Worm (Caenorhabditis elegans) whole organism, L3 larva: ENCODE data around the gene F08F8.11.
A peak's percentile ranks its signal among the peaks of the same experiment; 100 is the strongest.

Experiments used
- ama-1 ChIP-seq: fragments of 150-350 bp; optimal IDR thresholded peaks from 2 replicates; lab custom pipeline; 2018
- elt-2 ChIP-seq: sonication (generic microtip); optimal IDR thresholded peaks from 2 replicates; lab custom pipeline; 2016; ENCODE audit warnings: missing genetic modification reagents, mild to moderate bottlenecking, missing genetic modification characterization, missing compliant biosample characterization
- fkh-10 ChIP-seq: sonication (generic microtip); optimal IDR thresholded peaks from 2 replicates; lab custom pipeline; 2017; ENCODE audit warnings: missing biosample characterization, missing genetic modification reagents, missing genetic modification characterization
- jun-1 ChIP-seq: fragments of 150-350 bp; optimal IDR thresholded peaks from 2 replicates; lab custom pipeline; 2014; ENCODE audit warnings: missing biosample characterization, missing genetic modification reagents, missing genetic modification characterization
- nhr-11 ChIP-seq: fragments of 150-350 bp; optimal IDR thresholded peaks from 2 replicates; lab custom pipeline; 2014; ENCODE audit warnings: missing biosample characterization, missing genetic modification characterization
- tbx-2 ChIP-seq: sonication (generic microtip); optimal IDR thresholded peaks from 2 replicates; lab custom pipeline; 2016; ENCODE audit warnings: mild to moderate bottlenecking, missing genetic modification characterization, missing compliant biosample characterization
- unc-39 ChIP-seq: sonication (generic microtip); optimal IDR thresholded peaks from 4 replicates; lab custom pipeline; 2017; ENCODE audit warnings: missing biosample characterization, missing genetic modification characterization
- unc-62 ChIP-seq: fragments of 150-350 bp; sonication (generic microtip); optimal IDR thresholded peaks from 4 replicates; lab custom pipeline; 2014; ENCODE audit warnings: missing biosample characterization, missing genetic modification reagents, missing genetic modification characterization
- zag-1 ChIP-seq: fragments of 150-350 bp; optimal IDR thresholded peaks from 2 replicates; lab custom pipeline; 2014; ENCODE audit warnings: missing biosample characterization, missing genetic modification characterization

DNA sequence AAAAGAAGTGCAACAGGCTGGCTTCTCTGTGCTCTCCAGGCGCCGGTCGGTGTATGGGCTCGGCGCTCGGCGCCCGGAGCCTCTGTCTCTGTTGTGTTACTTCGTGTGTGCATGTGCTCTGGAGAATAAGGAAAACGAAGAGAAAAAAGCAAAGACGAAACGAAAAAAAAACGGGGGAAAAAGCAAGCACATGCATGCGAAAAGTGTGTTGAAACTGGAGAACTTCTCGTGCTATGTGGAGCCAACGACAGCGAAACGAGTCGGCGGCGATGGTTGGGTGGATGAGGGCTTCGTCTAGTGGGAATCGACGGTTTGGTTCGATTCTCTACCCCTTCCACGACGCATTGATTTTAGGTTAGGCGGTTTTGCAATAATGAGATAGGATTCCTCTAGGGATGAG is 21.7 kb downstream of the F08F8.11 start:
- TF ChIP-seq zag-1 (tag; lab: Kevin White, UChicago) (no peak), ama-1 (lab: Kevin White, UChicago) (no peak), fkh-10 (no peak), jun-1 (no peak), tbx-2 (tag; lab: Kevin White, UChicago) (no peak), elt-2 (tag; lab: Kevin White, UChicago) (peak; percentile 60), unc-39 (tag; lab: Kevin White, UChicago) (no peak), unc-62 (no peak), nhr-11 (tag; lab: Kevin White, UChicago) (no peak)
